Worm (Caenorhabditis elegans): ENCODE data around the gene npr-27.

The npr-27 gene

DNA sequence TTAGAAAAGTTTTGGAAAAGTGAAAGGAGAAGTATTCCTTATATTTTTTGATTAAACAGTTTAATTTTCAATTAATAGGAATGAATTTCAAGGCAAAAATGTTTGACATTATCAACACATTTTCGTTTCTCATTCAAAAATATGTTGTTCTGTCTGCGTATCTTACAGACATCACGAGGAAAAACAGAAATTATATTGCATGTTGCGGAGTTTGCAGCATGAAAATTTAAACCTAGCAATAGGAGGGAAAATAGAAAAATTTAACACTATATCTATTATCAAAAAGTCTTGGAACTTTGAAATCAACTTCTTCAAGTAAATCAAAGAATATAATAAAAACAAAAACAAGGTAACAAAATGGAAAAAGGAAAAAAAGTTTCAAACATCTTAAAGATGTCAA, 14.4 kb upstream of the npr-27 start:
- TF ChIP-seq T22C8.4 (GFP tag; IDR thresholded peaks at IDR 0.05) (no peak), klf-2 (GFP tag; conservative IDR thresholded peaks at IDR 0.05) (no peak), tab-1 (GFP tag; IDR thresholded peaks at IDR 0.05) (no peak)

DNA sequence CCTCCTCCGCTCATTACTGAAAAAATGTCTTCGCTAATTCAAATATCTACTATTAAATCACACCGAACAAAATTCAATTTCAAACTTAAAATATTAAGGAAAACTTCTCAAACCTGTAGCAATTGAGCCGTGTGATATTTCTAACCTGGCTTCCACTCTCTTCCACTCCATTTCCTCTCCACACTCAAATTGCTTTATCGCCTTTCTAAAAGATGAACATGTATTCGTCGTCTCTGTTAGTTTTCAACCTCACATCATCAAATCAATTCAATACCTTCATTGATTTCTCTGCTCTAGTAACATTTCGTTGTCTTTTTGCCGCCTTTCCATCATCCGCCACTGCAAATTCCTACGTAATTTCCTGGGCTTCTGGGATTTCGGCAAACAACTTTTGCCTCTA, 13.5 kb upstream of the npr-27 start, which contains the start of gene F42C5.4:
Gene F42C5.4 (minus strand): TSS at position 171 of the 400 bp plus-strand sequence.
- TF ChIP-seq ref-1 (GFP tag; conservative IDR thresholded peaks at IDR 0.05) (no peak), flt-1 (GFP tag; IDR thresholded peaks at IDR 0.05) (no peak), T22C8.4 (GFP tag; IDR thresholded peaks at IDR 0.05) (no peak), ztf-23 (GFP tag; IDR thresholded peaks at IDR 0.05) (no peak), klf-2 (GFP tag; conservative IDR thresholded peaks at IDR 0.05) (no peak), cog-1 (tag; optimal IDR thresholded peaks at IDR 0.05) (no peak), tab-1 (GFP tag; IDR thresholded peaks at IDR 0.05) (no peak), ztf-29 (GFP tag; IDR thresholded peaks at IDR 0.05) (no peak), med-1 (GFP tag; optimal IDR thresholded peaks at IDR 0.05; ENCODE audit: insufficient read depth) (no peak)

DNA sequence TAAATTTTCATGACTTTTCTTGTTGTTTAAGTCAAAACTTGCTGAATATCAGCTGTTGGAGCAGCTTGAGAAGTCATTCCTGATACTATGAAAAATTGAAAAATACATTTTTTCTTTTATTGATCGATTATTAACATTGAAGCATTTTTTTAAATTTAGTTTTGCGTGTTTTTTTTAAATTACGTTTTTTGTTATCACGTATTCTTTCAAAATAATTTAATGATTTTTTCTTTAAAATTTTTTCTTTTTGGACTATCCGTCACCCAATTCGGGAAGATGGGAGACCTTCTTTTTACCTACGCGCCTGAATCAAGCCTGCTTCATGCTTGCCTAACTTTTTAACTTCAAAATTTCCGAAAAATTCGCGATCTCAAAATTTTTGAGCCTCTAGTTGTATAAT, 11.3 kb upstream of the npr-27 start, which contains the start of gene F42C5.5:
Gene F42C5.5 (minus strand): TSS at position 101 of the 400 bp plus-strand sequence.
- no peak for TF ChIP-seq ref-1 (GFP tag; conservative IDR thresholded peaks at IDR 0.05)
- no peak for TF ChIP-seq T22C8.4 (GFP tag; IDR thresholded peaks at IDR 0.05)
- no peak for TF ChIP-seq klf-2 (GFP tag; conservative IDR thresholded peaks at IDR 0.05)
- TF ChIP-seq tab-1 (GFP tag; IDR thresholded peaks at IDR 0.05) = no peak
- TF ChIP-seq flt-1 (GFP tag; IDR thresholded peaks at IDR 0.05) = no peak
- TF ChIP-seq ztf-29 (GFP tag; IDR thresholded peaks at IDR 0.05) = no peak
- TF ChIP-seq med-1 (GFP tag; optimal IDR thresholded peaks at IDR 0.05; ENCODE audit: insufficient read depth) = no peak
- TF ChIP-seq cog-1 (tag; optimal IDR thresholded peaks at IDR 0.05) = no peak
- no peak for TF ChIP-seq ztf-23 (GFP tag; IDR thresholded peaks at IDR 0.05)

DNA sequence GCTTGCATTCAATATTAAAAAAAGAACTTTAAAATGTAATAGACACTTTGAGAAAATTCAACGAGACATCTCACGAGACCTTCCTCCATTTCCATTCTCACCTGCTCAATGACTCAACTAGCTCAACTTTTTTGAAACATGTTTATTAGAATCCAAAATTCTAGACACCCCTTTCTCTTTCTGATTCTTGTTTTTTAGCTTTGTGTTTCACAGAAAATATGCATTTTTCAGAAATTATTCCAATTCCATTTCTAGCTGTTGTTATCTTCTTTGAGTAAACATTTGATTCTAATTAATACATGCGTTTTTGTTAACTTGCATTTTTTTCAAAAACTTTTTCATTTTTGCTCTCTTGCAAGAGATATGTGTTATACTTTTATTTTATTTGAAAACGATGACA, 3.9 kb upstream of the npr-27 start:
- TF ChIP-seq klf-2 (GFP tag; conservative IDR thresholded peaks at IDR 0.05) (no peak), T22C8.4 (GFP tag; IDR thresholded peaks at IDR 0.05) (no peak), ref-1 (GFP tag; conservative IDR thresholded peaks at IDR 0.05) (no peak), ztf-23 (GFP tag; IDR thresholded peaks at IDR 0.05) (no peak), flt-1 (GFP tag; IDR thresholded peaks at IDR 0.05) (no peak), cog-1 (tag; optimal IDR thresholded peaks at IDR 0.05) (no peak), tab-1 (GFP tag; IDR thresholded peaks at IDR 0.05) (no peak), ztf-29 (GFP tag; IDR thresholded peaks at IDR 0.05) (no peak), med-1 (GFP tag; optimal IDR thresholded peaks at IDR 0.05; ENCODE audit: insufficient read depth) (no peak)

DNA sequence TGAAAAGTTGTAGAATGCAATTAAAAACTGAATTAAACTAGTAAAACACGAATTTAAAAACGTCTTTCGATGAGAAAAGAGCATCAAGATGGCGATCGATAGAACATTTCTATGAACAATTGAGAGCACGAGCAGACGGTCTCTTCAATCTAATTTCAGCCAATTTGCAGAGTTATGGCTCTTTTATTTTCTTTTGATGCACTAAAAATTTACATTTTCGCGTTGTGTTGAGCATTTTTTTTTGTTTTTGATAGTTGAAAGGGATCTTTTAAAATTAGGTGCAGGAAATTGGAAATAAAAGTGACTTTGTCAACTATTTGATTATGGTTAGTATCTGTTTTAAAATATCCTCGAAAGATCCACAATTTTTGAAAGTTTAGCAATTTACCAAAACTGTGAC, 3.5 kb downstream of the npr-27 start, which contains the start of gene F42C5.6:
Gene F42C5.6 (minus strand): TSS at position 101 of the 400 bp plus-strand sequence.
- TF ChIP-seq flt-1 (GFP tag; IDR thresholded peaks at IDR 0.05) = no peak
- no peak for TF ChIP-seq T22C8.4 (GFP tag; IDR thresholded peaks at IDR 0.05)
- no peak for TF ChIP-seq tab-1 (GFP tag; IDR thresholded peaks at IDR 0.05)
- TF ChIP-seq med-1 (GFP tag; optimal IDR thresholded peaks at IDR 0.05; ENCODE audit: insufficient read depth) = no peak
- no peak for TF ChIP-seq klf-2 (GFP tag; conservative IDR thresholded peaks at IDR 0.05)
- no peak for TF ChIP-seq ref-1 (GFP tag; conservative IDR thresholded peaks at IDR 0.05)
- no peak for TF ChIP-seq cog-1 (tag; optimal IDR thresholded peaks at IDR 0.05)
- no peak for TF ChIP-seq ztf-23 (GFP tag; IDR thresholded peaks at IDR 0.05)

DNA sequence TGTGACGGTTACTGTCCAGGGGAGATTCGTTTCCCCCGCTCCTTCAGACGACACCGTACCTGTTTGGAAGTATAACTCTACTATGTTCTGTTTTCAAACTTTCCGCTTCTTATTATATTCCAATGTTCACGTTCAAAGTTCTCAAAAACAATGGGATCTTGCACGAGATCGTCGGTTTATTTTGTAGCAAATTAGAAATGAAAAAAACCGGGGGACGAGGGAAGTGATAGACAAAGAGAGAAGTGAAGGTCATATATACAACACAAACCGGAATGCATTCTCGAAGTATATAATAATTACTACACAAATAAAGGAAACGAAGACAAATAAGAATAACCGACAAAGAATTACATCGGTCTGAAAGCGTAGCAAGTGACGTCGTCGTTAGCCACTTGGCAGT, 4.3 kb downstream of the npr-27 start:
- TF ChIP-seq ztf-23 (GFP tag; IDR thresholded peaks at IDR 0.05) = no peak
- TF ChIP-seq klf-2 (GFP tag; conservative IDR thresholded peaks at IDR 0.05) = no peak
- no peak for TF ChIP-seq tab-1 (GFP tag; IDR thresholded peaks at IDR 0.05)
- no peak for TF ChIP-seq ztf-29 (GFP tag; IDR thresholded peaks at IDR 0.05)
- TF ChIP-seq med-1 (GFP tag; optimal IDR thresholded peaks at IDR 0.05; ENCODE audit: insufficient read depth) = no peak
- no peak for TF ChIP-seq cog-1 (tag; optimal IDR thresholded peaks at IDR 0.05)

DNA sequence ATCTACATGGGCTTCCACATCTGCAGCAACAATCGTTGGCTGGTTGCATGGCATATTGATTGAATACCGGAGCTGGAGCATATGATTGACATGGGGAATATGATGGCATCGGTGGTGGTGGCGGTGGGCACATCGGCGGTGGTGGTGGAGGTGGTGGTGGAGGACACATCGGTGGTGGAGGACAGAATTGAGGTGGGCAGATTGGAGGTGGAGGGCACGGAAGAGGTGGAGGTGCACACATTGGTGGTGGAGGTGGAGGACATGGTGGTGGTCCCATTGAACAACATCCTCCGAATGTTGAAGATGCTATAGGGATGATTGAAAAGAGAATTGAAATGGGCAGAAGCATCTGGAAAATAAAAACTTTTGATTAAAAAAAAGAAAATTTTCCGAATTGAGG, 5.0 kb downstream of the npr-27 start, which contains the start of gene grl-4:
Gene grl-4 (minus strand): TSS at position 351 of the 400 bp plus-strand sequence.
- TF ChIP-seq ztf-23 (GFP tag; IDR thresholded peaks at IDR 0.05) (no peak), klf-2 (GFP tag; conservative IDR thresholded peaks at IDR 0.05) (no peak), flt-1 (GFP tag; IDR thresholded peaks at IDR 0.05) (no peak), tab-1 (GFP tag; IDR thresholded peaks at IDR 0.05) (no peak), med-1 (GFP tag; optimal IDR thresholded peaks at IDR 0.05; ENCODE audit: insufficient read depth) (no peak), ref-1 (GFP tag; conservative IDR thresholded peaks at IDR 0.05) (no peak), ztf-29 (GFP tag; IDR thresholded peaks at IDR 0.05) (no peak), cog-1 (tag; optimal IDR thresholded peaks at IDR 0.05) (no peak), T22C8.4 (GFP tag; IDR thresholded peaks at IDR 0.05) (no peak)

DNA sequence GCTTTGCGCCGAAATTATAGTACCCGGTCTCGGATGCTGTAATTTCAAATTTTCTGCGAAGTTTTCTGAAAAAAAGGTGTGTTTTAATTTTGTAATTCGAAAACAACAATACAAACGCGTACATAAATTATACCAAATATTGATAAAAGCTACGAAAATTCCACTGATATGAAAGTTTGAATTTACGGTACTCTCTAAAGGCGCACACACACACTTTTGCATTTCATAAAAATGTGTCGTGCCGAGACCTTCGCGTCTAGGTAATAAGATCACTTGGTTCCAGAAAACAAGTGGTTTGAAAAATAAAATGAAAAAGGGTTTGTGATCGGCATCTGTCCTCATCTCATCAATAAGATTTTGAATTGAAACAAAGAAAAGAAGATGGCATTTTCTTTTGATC, 5.4 kb downstream of the npr-27 start:
- no peak for TF ChIP-seq flt-1 (GFP tag; IDR thresholded peaks at IDR 0.05)
- TF ChIP-seq cog-1 (tag; optimal IDR thresholded peaks at IDR 0.05) = no peak
- TF ChIP-seq T22C8.4 (GFP tag; IDR thresholded peaks at IDR 0.05) = no peak
- TF ChIP-seq ztf-23 (GFP tag; IDR thresholded peaks at IDR 0.05) = no peak
- TF ChIP-seq ztf-29 (GFP tag; IDR thresholded peaks at IDR 0.05) = no peak
- no peak for TF ChIP-seq med-1 (GFP tag; optimal IDR thresholded peaks at IDR 0.05; ENCODE audit: insufficient read depth)
- no peak for TF ChIP-seq ref-1 (GFP tag; conservative IDR thresholded peaks at IDR 0.05)
- TF ChIP-seq tab-1 (GFP tag; IDR thresholded peaks at IDR 0.05) = no peak

DNA sequence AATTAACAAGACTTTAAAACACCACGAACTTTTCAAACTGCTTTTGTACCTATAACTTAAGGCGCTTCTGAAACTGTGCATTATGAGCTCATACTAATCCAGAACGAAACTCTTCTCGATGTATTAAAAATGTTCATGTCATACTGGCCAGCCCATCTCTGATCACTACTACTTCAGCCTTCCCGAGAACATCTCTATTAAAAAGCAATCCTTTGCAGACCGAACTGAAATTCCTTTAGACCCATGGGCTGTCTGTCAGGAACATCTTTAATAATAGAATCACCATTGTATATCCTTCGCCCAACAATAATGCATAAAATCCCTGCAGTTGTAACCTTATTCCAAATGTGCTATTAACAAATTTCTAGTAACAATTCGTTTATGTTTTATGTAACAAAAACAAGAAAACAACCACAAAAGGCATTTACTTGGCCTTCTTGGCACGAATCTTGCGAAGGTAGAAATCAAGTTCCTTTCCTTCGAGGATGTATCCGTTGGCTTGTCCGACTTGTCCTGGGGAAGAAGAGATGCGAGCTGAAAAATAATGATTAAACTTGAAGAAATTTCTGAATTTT, 7.3 kb downstream of the npr-27 start:
- TF ChIP-seq tab-1 (GFP tag; IDR thresholded peaks at IDR 0.05) (no peak), cog-1 (tag; optimal IDR thresholded peaks at IDR 0.05) (no peak), med-1 (GFP tag; optimal IDR thresholded peaks at IDR 0.05; ENCODE audit: insufficient read depth) (no peak), flt-1 (GFP tag; IDR thresholded peaks at IDR 0.05) (no peak), ztf-23 (GFP tag; IDR thresholded peaks at IDR 0.05) (no peak), ztf-29 (GFP tag; IDR thresholded peaks at IDR 0.05) (no peak), klf-2 (GFP tag; conservative IDR thresholded peaks at IDR 0.05) (no peak), T22C8.4 (GFP tag; IDR thresholded peaks at IDR 0.05) (no peak), ref-1 (GFP tag; conservative IDR thresholded peaks at IDR 0.05) (no peak)

DNA sequence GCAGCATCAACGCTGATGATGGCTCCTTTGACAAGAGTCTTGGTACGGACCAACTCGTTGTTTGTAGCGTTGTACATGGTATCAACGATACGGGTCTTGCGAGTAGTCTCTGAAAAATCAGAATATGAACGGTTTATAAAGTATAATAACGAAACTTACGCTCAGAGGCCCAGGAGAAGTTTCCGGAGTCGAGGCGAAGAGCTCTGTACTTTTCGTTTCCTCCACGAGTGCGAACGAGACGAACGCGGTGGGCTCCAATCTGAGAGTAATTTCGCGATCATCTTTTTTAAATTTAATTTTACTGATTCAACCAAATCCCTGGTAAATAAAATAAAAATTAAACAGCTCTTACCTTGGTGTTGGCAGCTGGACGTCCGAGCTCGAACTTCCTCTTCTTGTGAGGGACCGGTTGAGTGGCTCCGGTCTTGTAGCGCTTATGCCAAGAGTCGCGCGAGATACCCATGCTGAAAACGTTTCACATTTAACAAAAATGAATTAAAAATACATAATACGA, 8.0 kb downstream of the npr-27 start, which contains the start of gene rps-8:
Gene rps-8 (minus strand): TSS at position 464 of the 514 bp plus-strand sequence.
- TF ChIP-seq cog-1 (tag; optimal IDR thresholded peaks at IDR 0.05) (no peak), tab-1 (GFP tag; IDR thresholded peaks at IDR 0.05) (no peak), med-1 (GFP tag; optimal IDR thresholded peaks at IDR 0.05; ENCODE audit: insufficient read depth) (no peak), ref-1 (GFP tag; conservative IDR thresholded peaks at IDR 0.05) (no peak), klf-2 (GFP tag; conservative IDR thresholded peaks at IDR 0.05) (no peak), flt-1 (GFP tag; IDR thresholded peaks at IDR 0.05) (no peak), ztf-23 (GFP tag; IDR thresholded peaks at IDR 0.05) (no peak), ztf-29 (GFP tag; IDR thresholded peaks at IDR 0.05) (no peak), T22C8.4 (GFP tag; IDR thresholded peaks at IDR 0.05) (no peak)

Measured in whole organism, midembryonic.